Fruit fly (Drosophila melanogaster): ENCODE results near the gene CG42564.

CG42564 gene

DNA sequence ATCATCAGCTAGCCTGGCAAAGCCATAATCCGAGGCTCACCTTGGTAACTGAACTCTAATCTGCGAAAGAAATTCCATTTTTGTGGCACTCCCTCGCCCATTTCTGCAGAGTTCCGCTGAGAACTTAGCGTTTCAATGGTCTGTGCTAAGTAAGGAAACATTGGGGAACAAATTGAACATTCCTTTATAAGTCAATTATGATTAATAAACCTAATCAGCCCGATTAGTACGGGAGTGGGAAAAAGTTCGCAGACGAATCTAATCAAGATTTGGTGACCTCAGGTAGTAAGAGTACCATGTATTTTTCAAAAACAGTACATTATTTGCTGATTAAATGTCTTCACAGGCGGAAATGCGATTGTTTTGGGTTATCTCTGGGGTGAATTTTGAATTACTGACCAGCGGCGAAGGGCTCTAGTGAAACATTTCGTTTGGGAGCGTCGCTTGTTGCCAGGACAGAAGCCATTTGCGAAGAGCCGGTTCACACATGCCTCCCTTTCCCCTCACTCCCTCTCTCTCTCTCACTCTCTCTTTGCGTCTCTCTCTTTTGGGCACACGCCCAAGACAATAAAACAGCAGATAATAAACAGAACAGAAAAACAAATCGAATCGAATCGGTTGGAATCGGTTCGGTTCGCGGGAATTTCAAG lies 28.4 kb downstream of the CG42564 start (continued):
- TF ChIP-seq CG17359 (tag; optimal IDR thresholded peaks at IDR 0.05) (no peak), cas (GFP tag; IDR thresholded peaks at IDR 0.05) (no peak), CG6765 (GFP tag; optimal IDR thresholded peaks at IDR 0.05) (no peak), Sry-β (GFP tag; optimal IDR thresholded peaks at IDR 0.05) (no peak), Antp (GFP tag; optimal IDR thresholded peaks at IDR 0.05) (no peak), mirr (GFP tag; optimal IDR thresholded peaks at IDR 0.05) (peak; percentile 76), CG13624 (GFP tag; optimal IDR thresholded peaks at IDR 0.05) (no peak), Ets65A (GFP tag) (peak; percentile 68), CG4404 (GFP tag; IDR thresholded peaks at IDR 0.05) (no peak), kni (GFP tag; optimal IDR thresholded peaks at IDR 0.05) (no peak), Dp (GFP tag; optimal IDR thresholded peaks at IDR 0.05) (no peak), br (optimal IDR thresholded peaks at IDR 0.05) (no peak), CG10366 (GFP tag; IDR thresholded peaks at IDR 0.05) (no peak), CG1024 (GFP tag; IDR thresholded peaks at IDR 0.05) (no peak), CG3726 (GFP tag; IDR thresholded peaks at IDR 0.05) (no peak), Asciz (GFP tag; optimal IDR thresholded peaks at IDR 0.05) (no peak), al (GFP tag; IDR thresholded peaks at IDR 0.05) (no peak), CG6689 (GFP tag; IDR thresholded peaks at IDR 0.05) (no peak), CG12104 (GFP tag; optimal IDR thresholded peaks at IDR 0.05) (no peak), PHDP (tag; optimal IDR thresholded peaks at IDR 0.05) (no peak), fd64A (GFP tag; optimal IDR thresholded peaks at IDR 0.05) (no peak), grn (GFP tag; optimal IDR thresholded peaks at IDR 0.05) (peak; percentile 25), CG4854 (GFP tag; optimal IDR thresholded peaks at IDR 0.05) (no peak), lbe (GFP tag; optimal IDR thresholded peaks at IDR 0.05) (no peak), CG3838 (GFP tag; optimal IDR thresholded peaks at IDR 0.05) (no peak), gfzf (GFP tag; optimal IDR thresholded peaks at IDR 0.05) (no peak), sisA (GFP tag; IDR thresholded peaks at IDR 0.05) (no peak), Xrp1 (GFP tag; IDR thresholded peaks at IDR 0.05) (0 out of 2 replicates have a peak, but pooled peaks have one; percentile 18), ATbp (GFP tag; optimal IDR thresholded peaks at IDR 0.05) (no peak), Mrtf (GFP tag; IDR thresholded peaks at IDR 0.05) (no peak), CG11696 (GFP tag; IDR thresholded peaks at IDR 0.05) (no peak), fu2 (GFP tag; optimal IDR thresholded peaks at IDR 0.05) (no peak), Opbp (GFP tag; IDR thresholded peaks at IDR 0.05; ENCODE audit: partially characterized antibody) (no peak), Spps (tag; optimal IDR thresholded peaks at IDR 0.05) (no peak), CHES-1-like (GFP tag; optimal IDR thresholded peaks at IDR 0.05) (no peak), Rfx (GFP tag; IDR thresholded peaks at IDR 0.05) (no peak), CG34376 (GFP tag; optimal IDR thresholded peaks at IDR 0.05) (peak; percentile 92), CG10543 (GFP tag; optimal IDR thresholded peaks at IDR 0.05) (peak; percentile 7), twi (tag; optimal IDR thresholded peaks at IDR 0.05) (no peak), Elba2 (GFP tag; optimal IDR thresholded peaks at IDR 0.05) (no peak), Usf (GFP tag; optimal IDR thresholded peaks at IDR 0.05) (no peak), bbx (GFP tag; IDR thresholded peaks at IDR 0.05; ENCODE audit: partially characterized antibody) (0 out of 2 replicates have a peak, but pooled peaks have one; percentile 13), inv (GFP tag; IDR thresholded peaks at IDR 0.05; ENCODE audit: partially characterized antibody) (no peak), Ssrp (tag; optimal IDR thresholded peaks at IDR 0.05) (no peak), Fer1 (GFP tag; optimal IDR thresholded peaks at IDR 0.05) (no peak), Dip2 (GFP tag; IDR thresholded peaks at IDR 0.05) (no peak), CG1602 (GFP tag; optimal IDR thresholded peaks at IDR 0.05) (no peak), nau (GFP tag; optimal IDR thresholded peaks at IDR 0.05) (no peak), Scr (GFP tag; IDR thresholded peaks at IDR 0.05; ENCODE audit: partially characterized antibody) (peak; percentile 27; the same call in 1 of the 2 replicates), Hand (GFP tag; optimal IDR thresholded peaks at IDR 0.05) (no peak), vfl (GFP tag; optimal IDR thresholded peaks at IDR 0.05) (no peak)

All from whole organism, embryonic.